Worm (Caenorhabditis elegans): ENCODE measurements around the gene hlh-12.

The hlh-12 gene

ce11 chrIV:8481308-8481707, 2.1 kb upstream of the hlh-12 start, which contains the start of gene spp-8:
Gene spp-8 (plus strand): TSS chrIV:8481664.
- no peak for TF ChIP-seq athp-1 (tag; optimal IDR thresholded peaks at IDR 0.05)
- no peak for TF ChIP-seq F49E8.2 (tag; optimal IDR thresholded peaks at IDR 0.05; ENCODE audit: insufficient read depth)
- peak; percentile 38 for TF ChIP-seq atf-7 (tag; optimal IDR thresholded peaks at IDR 0.05)
- no peak for TF ChIP-seq ceh-27 (GFP tag; optimal IDR thresholded peaks at IDR 0.05)
- no peak for TF ChIP-seq hsf-1 (GFP tag; IDR thresholded peaks at IDR 0.05)
- TF ChIP-seq lin-54 (GFP tag; optimal IDR thresholded peaks at IDR 0.05), result no peak
- no peak for TF ChIP-seq D2030.7 (GFP tag; IDR thresholded peaks at IDR 0.05)
- no peak for TF ChIP-seq him-1 (tag; optimal IDR thresholded peaks at IDR 0.05)
- TF ChIP-seq dpl-1 (GFP tag; optimal IDR thresholded peaks at IDR 0.05), result no peak
- TF ChIP-seq xnd-1 (tag; optimal IDR thresholded peaks at IDR 0.05), result no peak
- peak; percentile 87 for TF ChIP-seq ets-4 (GFP tag; optimal IDR thresholded peaks at IDR 0.05)
- no peak for TF ChIP-seq snpc-3.4 (tag; optimal IDR thresholded peaks at IDR 0.05)
- TF ChIP-seq tbp1 (GFP tag; optimal IDR thresholded peaks at IDR 0.05), result peak; percentile 1
- TF ChIP-seq nhr-80 (tag; optimal IDR thresholded peaks at IDR 0.05), result peak; percentile 94
- TF ChIP-seq attf-6 (GFP tag; IDR thresholded peaks at IDR 0.05), result no peak
- peak; percentile 39; the same call in 1 of the 2 replicates for TF ChIP-seq egl-44 (GFP tag; IDR thresholded peaks at IDR 0.05)
- TF ChIP-seq nfyb-1 (GFP tag; IDR thresholded peaks at IDR 0.05), result no peak
- no peak for TF ChIP-seq unc-62 (GFP tag; optimal IDR thresholded peaks at IDR 0.05)
- TF ChIP-seq Y56A3A.18 (GFP tag; IDR thresholded peaks at IDR 0.05), result no peak
- no peak for TF ChIP-seq C17E4.6 (GFP tag; IDR thresholded peaks at IDR 0.05)
- TF ChIP-seq dox-1 (GFP tag; IDR thresholded peaks at IDR 0.05), result 0 out of 2 replicates have a peak, but pooled peaks have one; percentile 22
- TF ChIP-seq nhr-120 (GFP tag; IDR thresholded peaks at IDR 0.05), result no peak
- TF ChIP-seq nhr-90 (tag; optimal IDR thresholded peaks at IDR 0.05), result peak; percentile 41

ce11 chrIV:8478516-8478915, 730 bp downstream of the hlh-12 start:
- TF ChIP-seq F52B5.7 (tag; optimal IDR thresholded peaks at IDR 0.05), result no peak
- TF ChIP-seq K11D2.4 (GFP tag; IDR thresholded peaks at IDR 0.05), result no peak
- no peak for TF ChIP-seq nhr-90 (tag; optimal IDR thresholded peaks at IDR 0.05)
- no peak for TF ChIP-seq ceh-79 (tag; optimal IDR thresholded peaks at IDR 0.05)
- TF ChIP-seq zfh-2 (GFP tag; conservative IDR thresholded peaks at IDR 0.05), result no peak
- no peak for TF ChIP-seq lin-54 (GFP tag; optimal IDR thresholded peaks at IDR 0.05)
- TF ChIP-seq lin-26 (GFP tag; IDR thresholded peaks at IDR 0.05), result no peak
- TF ChIP-seq madf-6 (GFP tag; IDR thresholded peaks at IDR 0.05), result no peak
- no peak for TF ChIP-seq ztf-18 (tag; optimal IDR thresholded peaks at IDR 0.05)
- no peak for TF ChIP-seq nhr-179 (tag; optimal IDR thresholded peaks at IDR 0.05)
- no peak for TF ChIP-seq attf-5 (GFP tag; optimal IDR thresholded peaks at IDR 0.05)
- TF ChIP-seq cebp-2 (GFP tag; IDR thresholded peaks at IDR 0.05), result no peak
- no peak for TF ChIP-seq snpc-3.4 (tag; optimal IDR thresholded peaks at IDR 0.05)
- no peak for TF ChIP-seq akir-1 (GFP tag; optimal IDR thresholded peaks at IDR 0.05)
- TF ChIP-seq T07F8.4 (tag; optimal IDR thresholded peaks at IDR 0.05), result no peak
- TF ChIP-seq D2030.7 (GFP tag; IDR thresholded peaks at IDR 0.05), result no peak
- TF ChIP-seq attf-6 (GFP tag; IDR thresholded peaks at IDR 0.05), result no peak
- no peak for TF ChIP-seq F39B2.1 (GFP tag; IDR thresholded peaks at IDR 0.05)
- no peak for TF ChIP-seq snpc-1.1 (tag; optimal IDR thresholded peaks at IDR 0.05; ENCODE audit: insufficient read depth)
- TF ChIP-seq unc-62 (GFP tag; optimal IDR thresholded peaks at IDR 0.05), result no peak
- TF ChIP-seq C17E4.6 (GFP tag; IDR thresholded peaks at IDR 0.05), result no peak
- no peak for TF ChIP-seq lin-40 (tag; optimal IDR thresholded peaks at IDR 0.05)
- TF ChIP-seq chd-7 (tag; optimal IDR thresholded peaks at IDR 0.05), result no peak
- TF ChIP-seq efl-1 (GFP tag; optimal IDR thresholded peaks at IDR 0.05), result no peak
- no peak for TF ChIP-seq lin-35 (GFP tag; optimal IDR thresholded peaks at IDR 0.05)
- 0 out of 2 replicates have a peak, but pooled peaks have one; percentile 27 for TF ChIP-seq nfyb-1 (GFP tag; IDR thresholded peaks at IDR 0.05)
- TF ChIP-seq nfya-2 (GFP tag; IDR thresholded peaks at IDR 0.05), result no peak
- TF ChIP-seq gei-17 (GFP tag; optimal IDR thresholded peaks at IDR 0.05), result no peak
- no peak for TF ChIP-seq nhr-27 (tag; optimal IDR thresholded peaks at IDR 0.05)
- TF ChIP-seq ama-1 (optimal IDR thresholded peaks at IDR 0.05), result no peak
- no peak for TF ChIP-seq ama-1 (GFP tag; optimal IDR thresholded peaks at IDR 0.05)
- no peak for TF ChIP-seq mcd-1 (GFP tag; IDR thresholded peaks at IDR 0.05)
- TF ChIP-seq tlf-1 (GFP tag; optimal IDR thresholded peaks at IDR 0.05), result no peak
- TF ChIP-seq repo-1 (tag; optimal IDR thresholded peaks at IDR 0.05), result peak; percentile 21

Measured in whole organism, young adult.